Fruit fly (Drosophila melanogaster) whole organism, embryonic: ENCODE data around the gene mag.
A peak's percentile ranks its signal among the peaks of the same experiment; 100 is the strongest.

Experiments used
- Abd-B ChIP-seq: fragments of 200-800 bp; sonication (Bioruptor generic); optimal IDR thresholded peaks from 2 replicates; lab custom pipeline; 2018; ENCODE audit warnings: missing biosample characterization, mild to moderate bottlenecking, missing genetic modification characterization, moderate library complexity
- Adf1 ChIP-seq: fragments of 200-800 bp; sonication (Bioruptor generic); IDR thresholded peaks from 2 replicates; pipeline ENCODE4 v1.3.6; 2022; ENCODE audit warnings: missing biosample characterization, missing genetic modification characterization
- Asciz ChIP-seq: fragments of 200-800 bp; sonication (Bioruptor generic); optimal IDR thresholded peaks from 2 replicates; lab custom pipeline; 2017; ENCODE audit warnings: missing biosample characterization, mild to moderate bottlenecking, missing genetic modification characterization, missing genetic modification reagents
- CG11093 ChIP-seq: fragments of 200-800 bp; sonication (Bioruptor generic); IDR thresholded peaks from 3 replicates; pipeline ENCODE4 v1.3.6; 2022; ENCODE audit warnings: missing biosample characterization, missing genetic modification characterization
- CG13775 ChIP-seq: fragments of 200-800 bp; sonication (Bioruptor generic); optimal IDR thresholded peaks from 3 replicates; lab custom pipeline; 2017; ENCODE audit warnings: missing biosample characterization, mild to moderate bottlenecking, missing genetic modification characterization
- CG14441 ChIP-seq: fragments of 200-800 bp; sonication (Bioruptor generic); IDR thresholded peaks from 2 replicates; pipeline ENCODE4 v1.3.6; 2022; ENCODE audit warnings: missing biosample characterization, missing genetic modification characterization
- CG15011 ChIP-seq: fragments of 200-800 bp; sonication (Bioruptor generic); optimal IDR thresholded peaks from 3 replicates; lab custom pipeline; 2018; ENCODE audit warnings: missing biosample characterization, mild to moderate bottlenecking, missing genetic modification characterization
- CG15479 ChIP-seq: fragments of 200-800 bp; sonication (Bioruptor generic); optimal IDR thresholded peaks from 3 replicates; lab custom pipeline; 2019; ENCODE audit warnings: missing biosample characterization, mild to moderate bottlenecking, missing genetic modification characterization, moderate library complexity
- CG1602 ChIP-seq: fragments of 200-800 bp; sonication (Bioruptor generic); optimal IDR thresholded peaks from 3 replicates; lab custom pipeline; 2016; ENCODE audit warnings: missing biosample characterization, missing genetic modification characterization
- CG1647 ChIP-seq: fragments of 200-800 bp; sonication (Bioruptor generic); optimal IDR thresholded peaks from 3 replicates; lab custom pipeline; 2016; ENCODE audit warnings: missing biosample characterization, missing genetic modification characterization
- CG17328 ChIP-seq: fragments of 200-800 bp; sonication (Bioruptor generic); IDR thresholded peaks from 2 replicates; pipeline ENCODE4 v1.3.6; 2022; ENCODE audit warnings: missing biosample characterization, missing genetic modification characterization
- CG2712 ChIP-seq: fragments of 200-800 bp; optimal IDR thresholded peaks from 3 replicates; lab custom pipeline; 2019; ENCODE audit warnings: missing biosample characterization, mild to moderate bottlenecking, missing genetic modification characterization, moderate library complexity
- CG33213 ChIP-seq: fragments of 200-800 bp; sonication (Bioruptor generic); optimal IDR thresholded peaks from 3 replicates; lab custom pipeline; 2016; ENCODE audit warnings: missing biosample characterization, missing genetic modification characterization
- CG42726 ChIP-seq: fragments of 200-800 bp; sonication (Bioruptor generic); IDR thresholded peaks from 2 replicates; pipeline ENCODE4 v1.3.6; 2022; ENCODE audit warnings: missing biosample characterization, missing genetic modification characterization; ENCODE audit not compliant: partially characterized antibody
- CG4404 ChIP-seq: fragments of 200-800 bp; sonication (Bioruptor generic); IDR thresholded peaks from 2 replicates; pipeline ENCODE4 v1.3.6; 2022; ENCODE audit warnings: missing biosample characterization, missing genetic modification characterization
- CG4617 ChIP-seq: fragments of 200-800 bp; sonication (Bioruptor generic); optimal IDR thresholded peaks from 3 replicates; lab custom pipeline; 2016; ENCODE audit warnings: missing biosample characterization, missing genetic modification characterization, borderline replicate concordance
- CG7928 ChIP-seq: fragments of 200-800 bp; sonication (Bioruptor generic); optimal IDR thresholded peaks from 2 replicates; lab custom pipeline; 2017; ENCODE audit warnings: missing biosample characterization, mild to moderate bottlenecking, missing genetic modification characterization
- CG7987 ChIP-seq: fragments of 200-800 bp; sonication (Bioruptor generic); optimal IDR thresholded peaks from 2 replicates; lab custom pipeline; 2018; ENCODE audit warnings: missing biosample characterization, mild to moderate bottlenecking, missing genetic modification characterization, moderate library complexity
- CG8281 ChIP-seq: fragments of 200-800 bp; sonication (Bioruptor generic); optimal IDR thresholded peaks from 2 replicates; lab custom pipeline; 2018; ENCODE audit warnings: missing biosample characterization, mild to moderate bottlenecking, missing genetic modification characterization, moderate library complexity
- CG8290 ChIP-seq, 3 experiments: fragments of 200-800 bp; sonication (Bioruptor generic); optimal IDR thresholded peaks; 2 replicates each; lab custom pipeline; 2016 to 2019; ENCODE audit warnings: missing biosample characterization in 3 of 3, missing genetic modification characterization in 3 of 3, mild to moderate bottlenecking in 2 of 3, moderate library complexity in 1 of 3
- CG8359 ChIP-seq: fragments of 200-800 bp; sonication (Bioruptor generic); optimal IDR thresholded peaks from 2 replicates; lab custom pipeline; 2017; ENCODE audit warnings: missing biosample characterization, mild to moderate bottlenecking, missing genetic modification characterization, borderline replicate concordance
- CG9797 ChIP-seq: fragments of 200-800 bp; sonication (Bioruptor generic); optimal IDR thresholded peaks from 3 replicates; lab custom pipeline; 2018; ENCODE audit warnings: missing biosample characterization, mild to moderate bottlenecking, missing genetic modification characterization
- Elba2 ChIP-seq: fragments of 200-800 bp; sonication (Bioruptor generic); optimal IDR thresholded peaks from 3 replicates; lab custom pipeline; 2016; ENCODE audit warnings: missing biosample characterization, missing genetic modification characterization
- Ets97D ChIP-seq: fragments of 200-800 bp; sonication (Bioruptor generic); optimal IDR thresholded peaks from 3 replicates; lab custom pipeline; 2016; ENCODE audit warnings: missing biosample characterization, missing genetic modification characterization
- Fer2 ChIP-seq: fragments of 200-800 bp; sonication (Bioruptor generic); optimal IDR thresholded peaks from 2 replicates; lab custom pipeline; 2018; ENCODE audit warnings: missing biosample characterization, mild to moderate bottlenecking, missing genetic modification characterization, moderate library complexity
- Fer3 ChIP-seq: fragments of 200-800 bp; sonication (Bioruptor generic); optimal IDR thresholded peaks from 2 replicates; lab custom pipeline; 2018; ENCODE audit warnings: missing biosample characterization, mild to moderate bottlenecking, missing genetic modification characterization, moderate library complexity
- Hmr ChIP-seq: fragments of 200-800 bp; sonication (Bioruptor generic); optimal IDR thresholded peaks from 3 replicates; lab custom pipeline; 2017; ENCODE audit warnings: mild to moderate bottlenecking, missing biosample characterization, missing genetic modification reagents, missing genetic modification characterization
- Hsf ChIP-seq: fragments of 200-800 bp; sonication (Bioruptor generic); optimal IDR thresholded peaks from 3 replicates; lab custom pipeline; 2016; ENCODE audit warnings: missing biosample characterization, missing genetic modification characterization
- Mad ChIP-seq: fragments of 200-800 bp; sonication (Bioruptor generic); optimal IDR thresholded peaks from 2 replicates; lab custom pipeline; 2016; ENCODE audit warnings: missing biosample characterization, missing genetic modification characterization
- NC2α ChIP-seq: fragments of 200-800 bp; sonication (Bioruptor generic); optimal IDR thresholded peaks from 2 replicates; lab custom pipeline; 2016; ENCODE audit warnings: missing biosample characterization, missing genetic modification characterization
- Nf-YC ChIP-seq: fragments of 200-800 bp; optimal IDR thresholded peaks from 3 replicates; lab custom pipeline; 2019; ENCODE audit warnings: missing biosample characterization, mild to moderate bottlenecking, missing genetic modification characterization, moderate library complexity
- Optix ChIP-seq: fragments of 200-800 bp; sonication (Bioruptor generic); IDR thresholded peaks from 3 replicates; pipeline ENCODE4 v1.3.6; 2022; ENCODE audit warnings: missing biosample characterization, missing genetic modification characterization
- PHDP ChIP-seq: fragments of 200-800 bp; sonication (Bioruptor generic); optimal IDR thresholded peaks from 3 replicates; lab custom pipeline; 2018; ENCODE audit warnings: missing biosample characterization, mild to moderate bottlenecking, missing genetic modification characterization, moderate library complexity
- Taf1 ChIP-seq: fragments of 200-800 bp; sonication (Bioruptor generic); IDR thresholded peaks from 2 replicates; pipeline ENCODE4 v1.3.6; 2022; ENCODE audit warnings: missing biosample characterization, missing genetic modification characterization
- Usf ChIP-seq: fragments of 200-800 bp; sonication (Bioruptor generic); optimal IDR thresholded peaks from 2 replicates; lab custom pipeline; 2017; ENCODE audit warnings: missing genotype, missing biosample characterization, missing genetic modification characterization
- Vsx1 ChIP-seq: fragments of 200-800 bp; sonication (Bioruptor generic); optimal IDR thresholded peaks from 2 replicates; lab custom pipeline; 2017; ENCODE audit warnings: missing biosample characterization, mild to moderate bottlenecking, missing genetic modification characterization, missing genetic modification reagents
- Xbp1 ChIP-seq: fragments of 200-800 bp; sonication (Bioruptor generic); optimal IDR thresholded peaks from 3 replicates; lab custom pipeline; 2016; ENCODE audit warnings: missing biosample characterization, mild to moderate bottlenecking, missing genetic modification characterization
- chinmo ChIP-seq: fragments of 200-800 bp; sonication (Bioruptor generic); IDR thresholded peaks from 4 replicates; pipeline ENCODE4 v1.3.6; 2022; ENCODE audit warnings: missing biosample characterization, missing genetic modification characterization; ENCODE audit not compliant: partially characterized antibody
- chm ChIP-seq: fragments of 200-800 bp; sonication (Bioruptor generic); IDR thresholded peaks from 2 replicates; pipeline ENCODE4 v1.3.6; 2022; ENCODE audit warnings: missing biosample characterization, missing genetic modification characterization
- crc ChIP-seq: fragments of 200-800 bp; sonication (Bioruptor generic); optimal IDR thresholded peaks from 2 replicates; lab custom pipeline; 2016; ENCODE audit warnings: missing biosample characterization, missing genetic modification characterization
- fu2 ChIP-seq: fragments of 200-800 bp; sonication (Bioruptor generic); optimal IDR thresholded peaks from 2 replicates; lab custom pipeline; 2016; ENCODE audit warnings: missing biosample characterization, missing genetic modification characterization
- h ChIP-seq: fragments of >200 bp; optimal IDR thresholded peaks from 2 replicates; lab custom pipeline; 2017
- jigr1 ChIP-seq: fragments of 200-800 bp; sonication (Bioruptor generic); IDR thresholded peaks from 3 replicates; pipeline ENCODE4 v1.3.6; 2022; ENCODE audit warnings: missing biosample characterization, missing genetic modification characterization
- oc ChIP-seq: fragments of 200-800 bp; sonication (Bioruptor generic); optimal IDR thresholded peaks from 2 replicates; lab custom pipeline; 2018; ENCODE audit warnings: missing biosample characterization, mild to moderate bottlenecking, missing genetic modification characterization, moderate library complexity
- org-1 ChIP-seq: fragments of 200-800 bp; sonication (Bioruptor generic); optimal IDR thresholded peaks from 2 replicates; lab custom pipeline; 2017; ENCODE audit warnings: missing biosample characterization, missing genetic modification characterization
- pfk ChIP-seq: fragments of 200-800 bp; sonication (Bioruptor generic); optimal IDR thresholded peaks from 2 replicates; lab custom pipeline; 2018; ENCODE audit warnings: missing biosample characterization, mild to moderate bottlenecking, missing genetic modification characterization, moderate library complexity
- psq ChIP-seq: fragments of 200-800 bp; sonication (Bioruptor generic); optimal IDR thresholded peaks from 2 replicates; lab custom pipeline; 2017; ENCODE audit warnings: missing biosample characterization, missing genetic modification characterization
- repo ChIP-seq: fragments of 200-800 bp; sonication (Bioruptor generic); optimal IDR thresholded peaks from 2 replicates; lab custom pipeline; 2016; ENCODE audit warnings: missing biosample characterization, missing genetic modification characterization
- ro ChIP-seq: fragments of 200-800 bp; sonication (Bioruptor generic); IDR thresholded peaks from 2 replicates; pipeline ENCODE4 v1.3.6; 2022; ENCODE audit warnings: missing biosample characterization, missing genetic modification characterization
- row ChIP-seq: fragments of 200-800 bp; sonication (Bioruptor generic); IDR thresholded peaks from 3 replicates; pipeline ENCODE4 v1.3.6; 2022; ENCODE audit warnings: missing biosample characterization, missing genetic modification characterization
- slou ChIP-seq: fragments of 200-800 bp; sonication (Bioruptor generic); optimal IDR thresholded peaks from 3 replicates; lab custom pipeline; 2016; ENCODE audit warnings: missing biosample characterization, missing genetic modification characterization
- zen ChIP-seq: fragments of 200-800 bp; sonication (Bioruptor generic); optimal IDR thresholded peaks from 3 replicates; lab custom pipeline; 2018; ENCODE audit warnings: missing biosample characterization, mild to moderate bottlenecking, missing genetic modification characterization, moderate library complexity

mag gene

DNA sequence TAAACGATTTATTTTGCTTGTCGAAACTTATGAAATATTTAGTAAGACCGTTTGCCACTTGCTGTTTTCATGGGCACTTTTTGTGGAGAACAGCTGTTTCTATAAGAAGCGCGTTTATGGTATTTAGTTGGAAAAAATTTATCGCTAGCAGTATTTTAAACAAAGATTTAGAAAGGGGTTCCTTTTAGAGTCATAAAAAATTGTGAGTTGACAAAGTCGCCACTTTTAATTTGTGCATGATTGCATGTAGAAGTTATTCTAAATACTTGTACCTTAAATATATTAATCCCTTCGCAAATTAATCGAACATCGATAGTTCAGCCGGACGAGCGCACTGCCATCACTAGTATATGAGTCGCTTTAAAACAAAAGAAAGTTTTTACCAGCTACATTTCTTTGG lies 28.2 kb upstream of the mag start, which contains the start of the genes Las and Psn (continued):
- peak; percentile 49 for TF ChIP-seq CG2712 (tag; lab: Kevin White, UChicago)
- no peak for TF ChIP-seq Mad
- no peak for TF ChIP-seq h
- no peak for TF ChIP-seq Asciz (GFP tag; lab: Kevin White, UChicago)
- TF ChIP-seq CG1647: no peak
- TF ChIP-seq CG42726 (GFP tag; lab: Robert Waterston, UW): no peak
- TF ChIP-seq Ets97D (GFP tag; lab: Kevin White, UChicago): peak; percentile 51
- TF ChIP-seq Optix (GFP tag; lab: Robert Waterston, UW): no peak
- no peak for TF ChIP-seq pfk
- no peak for TF ChIP-seq slou (GFP tag; lab: Kevin White, UChicago)
- TF ChIP-seq Abd-B (GFP tag; lab: Kevin White, UChicago): no peak
- TF ChIP-seq Fer2 (tag; lab: Kevin White, UChicago): no peak
- no peak for TF ChIP-seq Nf-YC (tag; lab: Kevin White, UChicago)
- TF ChIP-seq CG7928 (GFP tag; lab: Kevin White, UChicago): no peak
- TF ChIP-seq fu2 (GFP tag; lab: Kevin White, UChicago): no peak
- no peak for TF ChIP-seq Elba2 (GFP tag; lab: Kevin White, UChicago)
- no peak for TF ChIP-seq Taf1 (GFP tag; lab: Robert Waterston, UW)
- TF ChIP-seq Hmr (GFP tag; lab: Kevin White, UChicago): no peak
- no peak for TF ChIP-seq chm (GFP tag; lab: Robert Waterston, UW)
- TF ChIP-seq CG15011 (GFP tag; lab: Kevin White, UChicago): no peak
- TF ChIP-seq CG17328 (GFP tag; lab: Robert Waterston, UW): no peak
- TF ChIP-seq org-1 (GFP tag; lab: Kevin White, UChicago): no peak
- TF ChIP-seq repo (GFP tag; lab: Kevin White, UChicago): no peak
- TF ChIP-seq CG14441: no peak
- TF ChIP-seq CG13775 (GFP tag; lab: Kevin White, UChicago): no peak
- no peak for TF ChIP-seq Adf1
- peak; percentile 51 for TF ChIP-seq CG4617 (GFP tag; lab: Kevin White, UChicago)
- TF ChIP-seq CG4404 (GFP tag; lab: Robert Waterston, UW): no peak
- no peak for TF ChIP-seq ro (GFP tag; lab: Robert Waterston, UW)
- no peak for TF ChIP-seq Xbp1
- TF ChIP-seq CG8290 (GFP tag; optimal IDR thresholded peaks at IDR 0.05; lab: Kevin White, UChicago): no peak
- TF ChIP-seq CG8290 (tag; optimal IDR thresholded peaks at IDR 0.05; lab: Kevin White, UChicago): no peak
- TF ChIP-seq zen (tag; lab: Kevin White, UChicago): no peak
- TF ChIP-seq CG11093: no peak
- TF ChIP-seq CG7987 (GFP tag; lab: Kevin White, UChicago): no peak
- TF ChIP-seq Fer3 (tag; lab: Kevin White, UChicago): no peak
- no peak for TF ChIP-seq chinmo (GFP tag; lab: Robert Waterston, UW)
- no peak for TF ChIP-seq jigr1
- TF ChIP-seq CG8281: no peak
- TF ChIP-seq Usf (GFP tag; lab: Kevin White, UChicago): no peak
- TF ChIP-seq CG1602: no peak
- TF ChIP-seq CG9797 (GFP tag; lab: Kevin White, UChicago): peak; percentile 65
- TF ChIP-seq PHDP: no peak
- TF ChIP-seq CG33213: peak; percentile 33
- TF ChIP-seq Vsx1: no peak
- TF ChIP-seq NC2α (GFP tag; lab: Kevin White, UChicago): no peak
- TF ChIP-seq Hsf (GFP tag; lab: Kevin White, UChicago): peak; percentile 18
- no peak for TF ChIP-seq CG8359 (GFP tag; lab: Kevin White, UChicago)
- TF ChIP-seq CG15479 (GFP tag; lab: Kevin White, UChicago): no peak
- TF ChIP-seq psq (GFP tag; lab: Kevin White, UChicago): no peak
- TF ChIP-seq crc: no peak
- peak; percentile 50 for TF ChIP-seq row
- peak; percentile 20 for TF ChIP-seq oc (tag; lab: Kevin White, UChicago)
